Fruit fly (Drosophila melanogaster) whole organism, embryonic: ENCODE results near the gene Trl.
A peak's percentile ranks its signal among the peaks of the same experiment; 100 is the strongest.

ENCODE experiments used
- Aef1 ChIP-seq: fragments of 200-800 bp; sonication (Bioruptor generic); IDR thresholded peaks from 3 replicates; pipeline ENCODE4 v1.3.6; 2022; ENCODE audit warnings: missing biosample characterization, missing genetic modification characterization
- CG10321 ChIP-seq: fragments of 200-800 bp; sonication (Bioruptor generic); IDR thresholded peaks from 2 replicates; pipeline ENCODE4 v1.3.6; 2022; ENCODE audit warnings: missing biosample characterization, missing genetic modification characterization
- CG10462 ChIP-seq: fragments of 200-800 bp; sonication (Bioruptor generic); optimal IDR thresholded peaks from 2 replicates; lab custom pipeline; 2016; ENCODE audit warnings: missing biosample characterization, missing genetic modification characterization
- CG10543 ChIP-seq: fragments of 200-800 bp; sonication (Bioruptor generic); optimal IDR thresholded peaks from 3 replicates; lab custom pipeline; 2017; ENCODE audit warnings: missing biosample characterization, mild to moderate bottlenecking, missing genetic modification characterization, moderate library complexity
- CG10979 ChIP-seq: fragments of 200-800 bp; sonication (Bioruptor generic); optimal IDR thresholded peaks from 2 replicates; lab custom pipeline; 2018; ENCODE audit warnings: missing biosample characterization, mild to moderate bottlenecking, missing genetic modification characterization, moderate library complexity
- CG13287 ChIP-seq: fragments of 200-800 bp; sonication (Bioruptor generic); IDR thresholded peaks from 2 replicates; pipeline ENCODE4 v1.3.6; 2022; ENCODE audit warnings: missing biosample characterization, missing genetic modification characterization; ENCODE audit not compliant: partially characterized antibody
- CG13624 ChIP-seq: fragments of 200-800 bp; sonication (Bioruptor generic); optimal IDR thresholded peaks from 2 replicates; lab custom pipeline; 2016; ENCODE audit warnings: missing biosample characterization, missing genetic modification characterization
- CG18599 ChIP-seq: fragments of 200-800 bp; sonication (Bioruptor generic); optimal IDR thresholded peaks from 3 replicates; lab custom pipeline; 2017; ENCODE audit warnings: missing biosample characterization, missing genetic modification characterization, mild to moderate bottlenecking, moderate library complexity, missing genetic modification reagents
- CG2120 ChIP-seq: fragments of 200-800 bp; sonication (Bioruptor generic); optimal IDR thresholded peaks from 3 replicates; lab custom pipeline; 2016; ENCODE audit warnings: missing biosample characterization, missing genetic modification characterization
- CG30403 ChIP-seq: fragments of 200-800 bp; sonication (Bioruptor generic); optimal IDR thresholded peaks from 3 replicates; lab custom pipeline; 2016; ENCODE audit warnings: missing biosample characterization, missing genetic modification characterization
- CG32772 ChIP-seq: fragments of 200-800 bp; sonication (Bioruptor generic); IDR thresholded peaks from 2 replicates; pipeline ENCODE4 v1.3.6; 2022; ENCODE audit warnings: missing biosample characterization, missing genetic modification characterization
- CG6175 ChIP-seq: fragments of 200-800 bp; sonication (Bioruptor generic); IDR thresholded peaks from 3 replicates; pipeline ENCODE4 v1.3.6; 2022; ENCODE audit warnings: missing biosample characterization, missing genetic modification characterization
- CG6765 ChIP-seq: fragments of 200-800 bp; sonication (Bioruptor generic); optimal IDR thresholded peaks from 3 replicates; lab custom pipeline; 2017; ENCODE audit warnings: missing biosample characterization, mild to moderate bottlenecking, missing genetic modification characterization
- CoRest ChIP-seq: fragments of 200-800 bp; sonication (Bioruptor generic); optimal IDR thresholded peaks from 3 replicates; lab custom pipeline; 2018; ENCODE audit warnings: missing biosample characterization, mild to moderate bottlenecking, missing genetic modification characterization, moderate library complexity
- D ChIP-seq, 2 experiments: fragments of 200-800 bp in 1 of 2; fragments of >200 bp in 1 of 2; sonication (Bioruptor generic) in 1 of 2; optimal IDR thresholded peaks; 2 replicates in 1 of 2; 3 replicates in 1 of 2; lab custom pipeline; 2017; ENCODE audit warnings: mild to moderate bottlenecking in 1 of 2, missing biosample characterization in 1 of 2, missing genetic modification characterization in 1 of 2, missing genetic modification reagents in 1 of 2
- Dip3 ChIP-seq: fragments of 200-800 bp; sonication (Bioruptor generic); optimal IDR thresholded peaks from 3 replicates; lab custom pipeline; 2016; ENCODE audit warnings: missing biosample characterization, missing genetic modification characterization
- Ets97D ChIP-seq: fragments of 200-800 bp; sonication (Bioruptor generic); optimal IDR thresholded peaks from 3 replicates; lab custom pipeline; 2016; ENCODE audit warnings: missing biosample characterization, missing genetic modification characterization
- GATAe ChIP-seq: fragments of 200-800 bp; sonication (Bioruptor generic); conservative IDR thresholded peaks from 2 replicates; pipeline ENCODE4 v1.3.6; 2022; ENCODE audit warnings: missing biosample characterization, missing genetic modification characterization
- H15 ChIP-seq: fragments of 200-800 bp; sonication (Bioruptor generic); IDR thresholded peaks from 3 replicates; pipeline ENCODE4 v1.3.6; 2022; ENCODE audit warnings: missing biosample characterization, missing genetic modification characterization
- Hmx ChIP-seq: fragments of 200-800 bp; sonication (Bioruptor generic); optimal IDR thresholded peaks from 2 replicates; lab custom pipeline; 2016; ENCODE audit warnings: missing biosample characterization, missing genetic modification characterization
- Hsf ChIP-seq: fragments of 200-800 bp; sonication (Bioruptor generic); optimal IDR thresholded peaks from 3 replicates; lab custom pipeline; 2016; ENCODE audit warnings: missing biosample characterization, missing genetic modification characterization
- Max ChIP-seq: fragments of 200-800 bp; sonication (Bioruptor generic); optimal IDR thresholded peaks from 2 replicates; lab custom pipeline; 2016; ENCODE audit warnings: missing biosample characterization, mild to moderate bottlenecking, missing genetic modification characterization
- Med ChIP-seq: fragments of 200-800 bp; sonication (Bioruptor generic); peaks from one replicate; lab custom pipeline; 2016; ENCODE audit warnings: missing biosample characterization, missing genetic modification characterization, mild to moderate bottlenecking, inconsistent platforms, moderate library complexity
- Poxn ChIP-seq: fragments of 200-800 bp; sonication (Bioruptor generic); IDR thresholded peaks from 2 replicates; pipeline ENCODE4 v1.3.6; 2022; ENCODE audit warnings: missing biosample characterization, missing genetic modification characterization
- Usf ChIP-seq: fragments of 200-800 bp; sonication (Bioruptor generic); optimal IDR thresholded peaks from 2 replicates; lab custom pipeline; 2017; ENCODE audit warnings: missing genotype, missing biosample characterization, missing genetic modification characterization
- amos ChIP-seq: fragments of 200-800 bp; sonication (Bioruptor generic); IDR thresholded peaks from 2 replicates; pipeline ENCODE4 v1.3.6; 2022; ENCODE audit warnings: missing biosample characterization, missing genetic modification characterization; ENCODE audit not compliant: partially characterized antibody
- ara ChIP-seq: fragments of 200-800 bp; sonication (Bioruptor generic); IDR thresholded peaks from 2 replicates; pipeline ENCODE4 v1.3.6; 2022; ENCODE audit warnings: missing biosample characterization, missing genetic modification characterization
- cad ChIP-seq: fragments of >200 bp; optimal IDR thresholded peaks from 2 replicates; lab custom pipeline; 2017; ENCODE audit warnings: missing biosample characterization, missing genetic modification characterization
- cato ChIP-seq: fragments of 200-800 bp; sonication (Bioruptor generic); optimal IDR thresholded peaks from 2 replicates; lab custom pipeline; 2016; ENCODE audit warnings: missing biosample characterization, missing genetic modification characterization, borderline replicate concordance
- dm ChIP-seq: fragments of 200-800 bp; sonication (Bioruptor generic); optimal IDR thresholded peaks from 3 replicates; lab custom pipeline; 2016; ENCODE audit warnings: missing biosample characterization, missing genetic modification characterization
- dysf ChIP-seq: fragments of 200-800 bp; sonication (Bioruptor generic); IDR thresholded peaks from 3 replicates; pipeline ENCODE4 v1.3.6; 2022; ENCODE audit warnings: missing biosample characterization, missing genetic modification characterization
- jigr1 ChIP-seq: fragments of 200-800 bp; sonication (Bioruptor generic); IDR thresholded peaks from 3 replicates; pipeline ENCODE4 v1.3.6; 2022; ENCODE audit warnings: missing biosample characterization, missing genetic modification characterization
- klu ChIP-seq: fragments of 200-800 bp; sonication (Bioruptor generic); IDR thresholded peaks from 2 replicates; pipeline ENCODE4 v1.3.6; 2022; ENCODE audit warnings: missing biosample characterization, missing genetic modification characterization
- lola ChIP-seq, 3 experiments: fragments of >200 bp in 2 of 3; fragments of 200-800 bp in 1 of 3; sonication (Bioruptor generic) in 1 of 3; optimal IDR thresholded peaks; 2 replicates each; lab custom pipeline; 2017 to 2019; ENCODE audit warnings: missing biosample characterization in 3 of 3, missing genetic modification characterization in 3 of 3, mild to moderate bottlenecking in 1 of 3, moderate library complexity in 1 of 3
- maf-S ChIP-seq: fragments of 200-800 bp; sonication (Bioruptor generic); optimal IDR thresholded peaks from 2 replicates; lab custom pipeline; 2016; ENCODE audit warnings: missing biosample characterization, missing genetic modification characterization
- nau ChIP-seq: fragments of 200-800 bp; sonication (Bioruptor generic); optimal IDR thresholded peaks from 3 replicates; lab custom pipeline; 2017; ENCODE audit warnings: missing biosample characterization, mild to moderate bottlenecking, missing genetic modification characterization, missing genetic modification reagents
- pan ChIP-seq, 4 experiments: fragments of >200 bp in 3 of 4; fragments of 200-800 bp in 1 of 4; sonication (Bioruptor generic) in 1 of 4; optimal IDR thresholded peaks in 3 of 4; IDR thresholded peaks in 1 of 4; 2 replicates each; pipeline versions ENCODE4 v1.3.6 to Lab custom; 2017 to 2022; ENCODE audit warnings: missing biosample characterization in 2 of 4, missing genetic modification characterization in 2 of 4, mixed read lengths in 1 of 4
- repo ChIP-seq: fragments of 200-800 bp; sonication (Bioruptor generic); optimal IDR thresholded peaks from 2 replicates; lab custom pipeline; 2016; ENCODE audit warnings: missing biosample characterization, missing genetic modification characterization
- rib ChIP-seq: fragments of 200-800 bp; sonication (Bioruptor generic); IDR thresholded peaks from 2 replicates; pipeline ENCODE4 v1.3.6; 2022; ENCODE audit warnings: missing biosample characterization, missing genetic modification characterization
- ro ChIP-seq: fragments of 200-800 bp; sonication (Bioruptor generic); IDR thresholded peaks from 2 replicates; pipeline ENCODE4 v1.3.6; 2022; ENCODE audit warnings: missing biosample characterization, missing genetic modification characterization
- row ChIP-seq: fragments of 200-800 bp; sonication (Bioruptor generic); IDR thresholded peaks from 3 replicates; pipeline ENCODE4 v1.3.6; 2022; ENCODE audit warnings: missing biosample characterization, missing genetic modification characterization
- sc ChIP-seq, 3 experiments: fragments of >200 bp in 2 of 3; fragments of 200-800 bp in 1 of 3; sonication (Bioruptor generic) in 1 of 3; optimal IDR thresholded peaks; 2 replicates in 2 of 3; 3 replicates in 1 of 3; lab custom pipeline; 2017; ENCODE audit warnings: mild to moderate bottlenecking in 1 of 3, missing biosample characterization in 1 of 3, missing genetic modification characterization in 1 of 3, missing genetic modification reagents in 1 of 3
- shn ChIP-seq: fragments of 200-800 bp; sonication (Bioruptor generic); optimal IDR thresholded peaks from 3 replicates; lab custom pipeline; 2016; ENCODE audit warnings: missing biosample characterization, missing genetic modification characterization
- sima ChIP-seq: fragments of 200-800 bp; sonication (Bioruptor generic); optimal IDR thresholded peaks from 2 replicates; lab custom pipeline; 2016; ENCODE audit warnings: missing biosample characterization, missing genetic modification characterization
- ttk ChIP-seq: fragments of 200-800 bp; sonication (Bioruptor generic); IDR thresholded peaks from 2 replicates; pipeline ENCODE4 v2.1.2; 2022; ENCODE audit warnings: missing biosample characterization, missing genetic modification characterization
- tup ChIP-seq: fragments of 200-800 bp; sonication (Bioruptor generic); optimal IDR thresholded peaks from 2 replicates; lab custom pipeline; 2016; ENCODE audit warnings: missing biosample characterization, mild to moderate bottlenecking, missing genetic modification characterization, moderate library complexity
- yki ChIP-seq: fragments of >200 bp; optimal IDR thresholded peaks from 3 replicates; lab custom pipeline; 2018

Gene Trl

dm6 chr3L:14775711-14776660, 15.1 kb upstream of the Trl start, which contains the start of gene mop (continued):
- no peak for TF ChIP-seq ro
- no peak for TF ChIP-seq Dip3 (GFP tag; lab: Kevin White, UChicago)
- TF ChIP-seq rib (GFP tag; lab: Robert Waterston, UW), result 0 out of 2 replicates have a peak, but pooled peaks have one; percentile 39
- TF ChIP-seq maf-S (GFP tag; lab: Kevin White, UChicago), result no peak
- no peak for TF ChIP-seq CG6175
- TF ChIP-seq Hsf (GFP tag; lab: Kevin White, UChicago), result peak; percentile 1
- no peak for TF ChIP-seq sc (optimal IDR thresholded peaks at IDR 0.05; lab: Kevin White, UChicago)
- no peak for TF ChIP-seq sc (GFP tag; optimal IDR thresholded peaks at IDR 0.05; lab: Kevin White, UChicago)
- TF ChIP-seq CG30403 (GFP tag; lab: Kevin White, UChicago), result peak; percentile 46
- TF ChIP-seq dm (GFP tag; lab: Kevin White, UChicago), result no peak
- TF ChIP-seq H15 (GFP tag; lab: Robert Waterston, UW), result 0 out of 3 replicates have a peak, but pooled peaks have one; percentile 20
- TF ChIP-seq cad (GFP tag; lab: Kevin White, UChicago), result no peak
- TF ChIP-seq CG13287 (GFP tag; lab: Robert Waterston, UW), result peak; percentile 73
- TF ChIP-seq CoRest (tag; lab: Kevin White, UChicago), result peak; percentile 12
- no peak for TF ChIP-seq CG10321 (GFP tag; lab: Robert Waterston, UW)
- no peak for TF ChIP-seq CG13624 (GFP tag; lab: Kevin White, UChicago)
- TF ChIP-seq Hmx (GFP tag; lab: Kevin White, UChicago), result no peak
- TF ChIP-seq dysf (GFP tag; lab: Robert Waterston, UW), result peak; percentile 46; the same call in 2 of the 3 replicates
- TF ChIP-seq yki, result no peak
- peak; percentile 79 for TF ChIP-seq Med (GFP tag; lab: Kevin White, UChicago)
- TF ChIP-seq pan (optimal IDR thresholded peaks at IDR 0.05; lab: Kevin White, UChicago), result no peak
- TF ChIP-seq pan (GFP tag; optimal IDR thresholded peaks at IDR 0.05 in 1 of 2, IDR thresholded peaks at IDR 0.05 in 1 of 2), result peak in 1 of 2 experiments; percentile 68
- TF ChIP-seq sima, result no peak
- TF ChIP-seq CG32772 (GFP tag; lab: Robert Waterston, UW), result peak; percentile 58; the same call in 1 of the 2 replicates
- TF ChIP-seq amos, result peak; percentile 61; the same call in 1 of the 2 replicates
- no peak for TF ChIP-seq tup (GFP tag; lab: Kevin White, UChicago)
- peak; percentile 56; the same call in 1 of the 3 replicates for TF ChIP-seq jigr1 (GFP tag; lab: Robert Waterston, UW)
- no peak for TF ChIP-seq CG6765
- TF ChIP-seq CG10462 (GFP tag; lab: Kevin White, UChicago), result no peak
- TF ChIP-seq klu (GFP tag; lab: Robert Waterston, UW), result no peak
- peak; percentile 21 for TF ChIP-seq CG18599 (GFP tag; lab: Kevin White, UChicago)
- TF ChIP-seq CG2120, result peak; percentile 64
- no peak for TF ChIP-seq CG10543 (GFP tag; lab: Kevin White, UChicago)
- TF ChIP-seq D (optimal IDR thresholded peaks at IDR 0.05; lab: Kevin White, UChicago), result peak; percentile 10
- no peak for TF ChIP-seq D (GFP tag; optimal IDR thresholded peaks at IDR 0.05; lab: Kevin White, UChicago)
- TF ChIP-seq Ets97D (GFP tag; lab: Kevin White, UChicago), result peak; percentile 44
- no peak for TF ChIP-seq Poxn
- TF ChIP-seq cato (GFP tag; lab: Kevin White, UChicago), result peak; percentile 2
- TF ChIP-seq lola (GFP tag; optimal IDR thresholded peaks at IDR 0.05; lab: Kevin White, UChicago), result peak in 1 of 3 experiments; percentile 44
- no peak for TF ChIP-seq nau (GFP tag; lab: Kevin White, UChicago)
- TF ChIP-seq GATAe, result no peak
- TF ChIP-seq ara (GFP tag; lab: Robert Waterston, UW), result no peak
- TF ChIP-seq Usf (GFP tag; lab: Kevin White, UChicago), result no peak
- no peak for TF ChIP-seq shn (GFP tag; lab: Kevin White, UChicago)
- peak; percentile 30; the same call in 1 of the 3 replicates for TF ChIP-seq Aef1 (GFP tag; lab: Robert Waterston, UW)
- no peak for TF ChIP-seq Max
- peak; percentile 51 for TF ChIP-seq ttk
- TF ChIP-seq row, result peak; percentile 89
- TF ChIP-seq CG10979, result peak; percentile 43
- no peak for TF ChIP-seq repo (GFP tag; lab: Kevin White, UChicago)
